Worm (Caenorhabditis elegans) whole organism, young adult: ENCODE data around the gene T19B10.12.

Experiments
- B0261.1 ChIP-seq: sonication (generic microtip); optimal IDR thresholded peaks from 2 replicates; lab custom pipeline; 2016; ENCODE audit warnings: mild to moderate bottlenecking, missing genetic modification characterization, moderate library complexity, missing compliant biosample characterization
- B0336.3 ChIP-seq: fragments of 200-800 bp; sonication (Bioruptor generic); IDR thresholded peaks from 2 replicates; pipeline ENCODE4 v1.3.6; 2022; ENCODE audit warnings: missing genetic modification characterization, missing compliant biosample characterization
- F55B11.4 ChIP-seq: sonication (generic microtip); optimal IDR thresholded peaks from 2 replicates; lab custom pipeline; 2016; ENCODE audit warnings: missing compliant biosample characterization, missing genetic modification characterization, borderline replicate concordance; ENCODE audit not compliant: insufficient read depth
- F57C9.4 ChIP-seq: sonication (generic microtip); optimal IDR thresholded peaks from 2 replicates; lab custom pipeline; 2017; ENCODE audit warnings: mild to moderate bottlenecking, missing genetic modification characterization, missing compliant biosample characterization
- K11D2.4 ChIP-seq: fragments of 200-800 bp; sonication (Bioruptor generic); IDR thresholded peaks from 2 replicates; pipeline ENCODE4 v1.3.6; 2022; ENCODE audit warnings: missing genetic modification reagents, missing genetic modification characterization, missing compliant biosample characterization
- Y53F4B.3 ChIP-seq: fragments of 200-800 bp; sonication (Bioruptor generic); IDR thresholded peaks from 2 replicates; pipeline ENCODE4 v1.3.6; 2022; ENCODE audit warnings: missing genetic modification reagents, missing genetic modification characterization, missing compliant biosample characterization
- Y53G8AR.9 ChIP-seq: fragments of 200-800 bp; sonication (Bioruptor generic); conservative IDR thresholded peaks from 2 replicates; pipeline ENCODE4 v1.3.6; 2022; ENCODE audit warnings: missing genetic modification reagents, missing genetic modification characterization, missing compliant biosample characterization
- Y56A3A.18 ChIP-seq: fragments of 200-800 bp; sonication (Bioruptor generic); IDR thresholded peaks from 2 replicates; pipeline ENCODE4 v1.3.6; 2022; ENCODE audit warnings: missing genetic modification reagents, missing genetic modification characterization, missing compliant biosample characterization
- Y67H2A.10 ChIP-seq: fragments of 200-800 bp; sonication (Bioruptor generic); conservative IDR thresholded peaks from 2 replicates; pipeline ENCODE4 v1.3.6; 2022; ENCODE audit warnings: missing genetic modification reagents, missing genetic modification characterization, missing compliant biosample characterization
- ZK185.1 ChIP-seq: sonication (generic microtip); optimal IDR thresholded peaks from 2 replicates; lab custom pipeline; 2016; ENCODE audit warnings: mild to moderate bottlenecking, missing genetic modification characterization, missing compliant biosample characterization; ENCODE audit not compliant: poor library complexity, severe bottlenecking
- aptf-2 ChIP-seq: fragments of 200-800 bp; sonication (Bioruptor generic); conservative IDR thresholded peaks from 2 replicates; pipeline ENCODE4 v1.3.6; 2022; ENCODE audit warnings: missing genetic modification reagents, missing genetic modification characterization, missing compliant biosample characterization
- athp-1 ChIP-seq: sonication (generic microtip); optimal IDR thresholded peaks from 2 replicates; lab custom pipeline; 2017; ENCODE audit warnings: mild to moderate bottlenecking, missing genetic modification characterization, missing compliant biosample characterization
- attf-5 ChIP-seq: fragments of 200-800 bp; sonication (Bioruptor generic); optimal IDR thresholded peaks from 2 replicates; lab custom pipeline; 2018; ENCODE audit warnings: mild to moderate bottlenecking, missing genetic modification characterization, missing compliant biosample characterization
- bed-2 ChIP-seq: fragments of 200-800 bp; sonication (Bioruptor generic); IDR thresholded peaks from 2 replicates; pipeline ENCODE4 v1.3.6; 2022; ENCODE audit warnings: missing genetic modification reagents, missing genetic modification characterization, missing compliant biosample characterization
- ceh-100 ChIP-seq: fragments of 200-800 bp; sonication (Bioruptor generic); IDR thresholded peaks from 2 replicates; pipeline ENCODE4 v1.3.6; 2022; ENCODE audit warnings: missing genetic modification reagents, missing genetic modification characterization, missing compliant biosample characterization
- dpff-1 ChIP-seq: sonication (generic microtip); optimal IDR thresholded peaks from 2 replicates; lab custom pipeline; 2017; ENCODE audit warnings: mild to moderate bottlenecking, missing genetic modification characterization, missing compliant biosample characterization
- ekl-4 ChIP-seq: fragments of 200-800 bp; sonication (Bioruptor generic); IDR thresholded peaks from 2 replicates; pipeline ENCODE4 v1.3.6; 2022; ENCODE audit warnings: missing genetic modification reagents, missing genetic modification characterization, missing compliant biosample characterization
- lag-1 ChIP-seq: fragments of 200-800 bp; sonication (Bioruptor generic); IDR thresholded peaks from 2 replicates; pipeline ENCODE4 v1.3.6; 2022; ENCODE audit warnings: missing genetic modification reagents, missing genetic modification characterization, missing compliant biosample characterization
- let-526 ChIP-seq: fragments of 200-800 bp; sonication (Bioruptor generic); IDR thresholded peaks from 2 replicates; pipeline ENCODE4 v1.3.6; 2022; ENCODE audit warnings: missing genetic modification reagents, missing genetic modification characterization, missing compliant biosample characterization
- lin-35 ChIP-seq, 3 experiments: fragments of 150-350 bp in 2 of 3; sonication (generic microtip) in 1 of 3; optimal IDR thresholded peaks; 2 replicates each; lab custom pipeline; 2014 to 2018; ENCODE audit warnings: missing biosample characterization in 3 of 3, missing genetic modification characterization in 3 of 3, missing genetic modification reagents in 3 of 3
- lin-40 ChIP-seq: sonication (generic microtip); optimal IDR thresholded peaks from 2 replicates; lab custom pipeline; 2016; ENCODE audit warnings: missing genetic modification characterization, mild to moderate bottlenecking, missing compliant biosample characterization, missing genotype, missing genetic modification reagents
- mel-28 ChIP-seq: sonication (generic microtip); optimal IDR thresholded peaks from 2 replicates; lab custom pipeline; 2016; ENCODE audit warnings: borderline replicate concordance, mild to moderate bottlenecking, missing genetic modification characterization, missing compliant biosample characterization
- nfya-2 ChIP-seq: fragments of 200-800 bp; sonication (Bioruptor generic); IDR thresholded peaks from 2 replicates; pipeline ENCODE4 v1.3.6; 2022; ENCODE audit warnings: missing genetic modification reagents, missing genetic modification characterization, missing compliant biosample characterization
- nfyb-1 ChIP-seq: fragments of 200-800 bp; sonication (Bioruptor generic); IDR thresholded peaks from 2 replicates; pipeline ENCODE4 v1.3.6; 2022; ENCODE audit warnings: missing genetic modification reagents, missing genetic modification characterization, missing compliant biosample characterization
- nhr-120 ChIP-seq: fragments of 200-800 bp; sonication (Bioruptor generic); IDR thresholded peaks from 2 replicates; pipeline ENCODE4 v1.3.6; 2022; ENCODE audit warnings: missing genetic modification characterization, missing compliant biosample characterization
- nhr-27 ChIP-seq: fragments of 200-800 bp; sonication (Bioruptor generic); optimal IDR thresholded peaks from 2 replicates; lab custom pipeline; 2018; ENCODE audit warnings: mild to moderate bottlenecking, missing genetic modification characterization, moderate library complexity, missing compliant biosample characterization
- nhr-80 ChIP-seq: sonication (generic microtip); optimal IDR thresholded peaks from 2 replicates; lab custom pipeline; 2016; ENCODE audit warnings: missing genetic modification characterization, missing compliant biosample characterization
- nhr-90 ChIP-seq: sonication (generic microtip); optimal IDR thresholded peaks from 2 replicates; lab custom pipeline; 2016; ENCODE audit warnings: missing genotype, mild to moderate bottlenecking, missing genetic modification characterization, missing compliant biosample characterization
- pha-4 ChIP-seq: fragments of 150-350 bp; sonication (generic microtip); optimal IDR thresholded peaks from 2 replicates; lab custom pipeline; 2014; ENCODE audit warnings: missing biosample characterization, missing genetic modification reagents, missing genetic modification characterization
- rec-8 ChIP-seq, 2 experiments: sonication (generic microtip); optimal IDR thresholded peaks; 2 replicates each; lab custom pipeline; 2016; ENCODE audit warnings: mild to moderate bottlenecking in 2 of 2, missing genetic modification characterization in 2 of 2, missing genetic modification reagents in 2 of 2, missing genotype in 2 of 2, missing biosample characterization in 1 of 2, missing compliant biosample characterization in 1 of 2, moderate library complexity in 1 of 2
- sdz-38 ChIP-seq: sonication (generic microtip); optimal IDR thresholded peaks from 2 replicates; lab custom pipeline; 2016; ENCODE audit warnings: missing genotype, missing genetic modification characterization, missing compliant biosample characterization
- snpc-3.4 ChIP-seq: sonication (generic microtip); optimal IDR thresholded peaks from 2 replicates; lab custom pipeline; 2017; ENCODE audit warnings: missing genetic modification characterization, mild to moderate bottlenecking, missing compliant biosample characterization, antibody characterized with exemption, moderate library complexity, missing genotype, missing genetic modification reagents
- unc-130 ChIP-seq: sonication (generic microtip); optimal IDR thresholded peaks from 2 replicates; lab custom pipeline; 2016; ENCODE audit warnings: missing genetic modification reagents, missing genetic modification characterization, missing compliant biosample characterization
- zfh-2 ChIP-seq: fragments of 200-800 bp; sonication (Bioruptor generic); conservative IDR thresholded peaks from 2 replicates; pipeline ENCODE4 v1.3.6; 2022; ENCODE audit warnings: missing genetic modification reagents, missing genetic modification characterization, missing compliant biosample characterization
- zim-3 ChIP-seq: sonication (generic microtip); optimal IDR thresholded peaks from 2 replicates; lab custom pipeline; 2017; ENCODE audit warnings: mild to moderate bottlenecking, missing genetic modification characterization, moderate library complexity, missing compliant biosample characterization
- ztf-25 ChIP-seq: fragments of 200-800 bp; sonication (Bioruptor generic); IDR thresholded peaks from 2 replicates; pipeline ENCODE4 v1.3.6; 2022; ENCODE audit warnings: missing genetic modification reagents, missing genetic modification characterization, missing compliant biosample characterization
- ztf-26 ChIP-seq: sonication (generic microtip); optimal IDR thresholded peaks from 2 replicates; lab custom pipeline; 2017; ENCODE audit warnings: missing genetic modification characterization, missing compliant biosample characterization

Gene T19B10.12

DNA sequence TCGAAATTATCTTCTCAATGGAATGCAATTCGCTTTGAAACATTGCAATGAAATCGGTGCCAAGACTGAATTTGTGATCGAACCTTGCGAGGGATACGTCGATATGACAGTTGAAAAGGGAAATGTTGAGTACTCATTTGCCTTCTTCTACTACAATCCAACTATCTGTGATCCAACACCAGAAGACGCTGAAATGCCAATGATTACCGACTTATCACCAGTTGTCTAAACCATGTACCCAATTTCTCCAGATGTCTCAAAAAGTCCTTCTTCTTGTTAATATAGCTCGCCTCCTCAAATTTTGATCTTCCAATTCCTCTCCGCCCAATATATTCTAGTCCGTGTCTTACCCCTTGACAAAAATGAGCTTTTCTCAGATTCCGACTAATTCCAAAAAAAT, 34.7 kb upstream of the T19B10.12 start (continued):
- TF ChIP-seq let-526 (GFP tag; lab: Robert Waterston, UW) = no peak
- no peak for TF ChIP-seq F55B11.4
- no peak for TF ChIP-seq ceh-100

DNA sequence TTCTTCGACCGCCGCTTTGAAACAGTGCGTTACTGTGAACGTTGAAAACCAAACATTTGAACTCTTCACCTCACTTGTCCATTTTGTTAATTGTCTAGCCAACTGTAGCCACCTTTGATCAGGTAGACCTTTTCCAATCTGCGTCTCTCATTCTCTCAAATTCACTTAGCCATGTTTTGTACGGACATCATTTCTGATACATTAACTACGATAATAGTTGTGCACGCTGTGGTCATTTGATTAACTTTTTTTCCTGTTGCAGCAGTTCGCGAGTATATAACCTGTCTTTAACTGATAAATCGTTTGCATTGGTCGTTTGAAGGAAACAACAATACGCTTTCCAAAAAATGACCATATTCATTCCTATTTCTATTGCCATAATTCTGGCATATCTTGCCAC, 33.4 kb upstream of the T19B10.12 start, which contains the start of gene cyp-29A2:
Gene cyp-29A2 (plus strand): TSS at position 190 of the 400 bp plus-strand sequence.
- TF ChIP-seq nhr-27 (no peak), snpc-3.4 (tag; lab: Kevin White, UChicago) (no peak), B0336.3 (GFP tag; lab: Robert Waterston, UW) (no peak), Y67H2A.10 (no peak)

DNA sequence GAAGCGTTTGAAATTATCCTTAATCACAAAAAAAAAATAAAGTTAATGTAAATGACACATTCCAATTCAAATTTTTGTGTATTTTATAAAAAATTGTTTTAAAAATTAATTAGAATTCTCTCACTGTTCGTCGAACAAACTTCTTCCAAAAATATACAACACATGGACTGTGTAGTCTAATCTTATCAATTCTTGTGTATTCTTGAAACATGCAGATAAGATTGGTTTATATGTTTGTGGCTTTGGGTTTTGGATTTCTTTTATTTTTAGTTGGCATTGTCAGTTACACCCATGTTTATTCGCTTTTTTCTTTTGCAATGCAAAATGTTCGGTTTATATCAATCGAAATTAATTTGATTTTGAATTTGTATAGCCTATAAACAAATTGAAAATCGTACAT, 30.4 kb upstream of the T19B10.12 start:
- TF ChIP-seq lag-1 = no peak
- no peak for TF ChIP-seq rec-8 (tag; optimal IDR thresholded peaks at IDR 0.05; lab: Kevin White, UChicago)
- TF ChIP-seq ekl-4 (GFP tag; lab: Robert Waterston, UW) = no peak
- no peak for TF ChIP-seq B0336.3 (GFP tag; lab: Robert Waterston, UW)
- no peak for TF ChIP-seq B0261.1 (tag; lab: Kevin White, UChicago)
- no peak for TF ChIP-seq aptf-2 (GFP tag; lab: Robert Waterston, UW)
- TF ChIP-seq ztf-25 (GFP tag; lab: Robert Waterston, UW) = no peak
- TF ChIP-seq bed-2 = no peak
- TF ChIP-seq zfh-2 = no peak
- no peak for TF ChIP-seq nhr-120 (GFP tag; lab: Robert Waterston, UW)
- TF ChIP-seq attf-5 (GFP tag; lab: Kevin White, UChicago) = no peak
- no peak for TF ChIP-seq nhr-80
- TF ChIP-seq athp-1 (tag; lab: Kevin White, UChicago) = no peak
- TF ChIP-seq sdz-38 (tag; lab: Kevin White, UChicago) = no peak
- no peak for TF ChIP-seq unc-130 (GFP tag; lab: Kevin White, UChicago)
- TF ChIP-seq ZK185.1 = no peak
- no peak for TF ChIP-seq K11D2.4 (GFP tag; lab: Robert Waterston, UW)
- no peak for TF ChIP-seq nhr-90 (tag; lab: Kevin White, UChicago)
- no peak for TF ChIP-seq nfyb-1 (GFP tag; lab: Robert Waterston, UW)

DNA sequence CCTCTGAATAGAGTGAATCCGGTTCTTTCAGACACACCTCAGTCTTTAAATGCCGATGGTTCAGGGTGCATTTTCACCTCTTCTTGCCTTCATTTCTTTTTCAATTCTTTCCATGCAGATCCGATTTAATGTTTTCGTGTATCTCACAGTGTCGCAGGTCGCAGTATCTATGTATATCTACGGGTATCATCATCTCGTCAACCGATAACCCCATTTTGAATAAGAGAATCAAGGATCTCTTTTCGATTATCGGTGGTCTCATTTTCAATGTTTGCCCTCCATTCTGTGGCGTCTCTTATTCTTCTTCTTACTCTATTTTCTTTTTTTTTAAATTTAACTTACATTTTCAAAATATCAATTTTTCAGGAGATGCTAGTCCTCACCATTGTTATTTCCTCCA, 29.9 kb upstream of the T19B10.12 start, which contains the start of gene T19B10.2:
Gene T19B10.2 (plus strand): TSS at position 367 of the 400 bp plus-strand sequence.
- TF ChIP-seq Y53F4B.3 (GFP tag; lab: Robert Waterston, UW) (no peak), sdz-38 (tag; lab: Kevin White, UChicago) (no peak), mel-28 (tag; lab: Kevin White, UChicago) (no peak), Y56A3A.18 (no peak), pha-4 (no peak), ZK185.1 (no peak), F57C9.4 (tag; lab: Kevin White, UChicago) (no peak), lin-35 (GFP tag; optimal IDR thresholded peaks at IDR 0.05; lab: Kevin White, UChicago) (no peak), ztf-26 (tag; lab: Kevin White, UChicago) (no peak), nfya-2 (GFP tag; lab: Robert Waterston, UW) (no peak), Y53G8AR.9 (GFP tag; lab: Robert Waterston, UW) (no peak), nhr-120 (GFP tag; lab: Robert Waterston, UW) (no peak), dpff-1 (tag; lab: Kevin White, UChicago) (no peak), zim-3 (tag; lab: Kevin White, UChicago) (no peak), lin-40 (tag; lab: Kevin White, UChicago) (no peak)
- TF ChIP-seq, all 124 proteins: peak for 0
